Fruit fly (Drosophila melanogaster) whole organism, embryonic: ENCODE measurements around the gene CG6912.

ENCODE experiments used
- BtbVII ChIP-seq: fragments of 200-800 bp; sonication (Bioruptor generic); optimal IDR thresholded peaks from 3 replicates; lab custom pipeline; 2017; ENCODE audit warnings: missing biosample characterization, mild to moderate bottlenecking, missing genetic modification characterization
- CG11456 ChIP-seq: fragments of 200-800 bp; sonication (Bioruptor generic); IDR thresholded peaks from 3 replicates; pipeline ENCODE4 v1.3.6; 2022; ENCODE audit warnings: missing biosample characterization, missing genetic modification characterization
- CG12659 ChIP-seq: fragments of 200-800 bp; sonication (Bioruptor generic); optimal IDR thresholded peaks from 3 replicates; lab custom pipeline; 2017; ENCODE audit warnings: mild to moderate bottlenecking, missing biosample characterization, missing genetic modification reagents, missing genetic modification characterization
- CG12769 ChIP-seq: fragments of 200-800 bp; sonication (Bioruptor generic); optimal IDR thresholded peaks from 2 replicates; lab custom pipeline; 2019; ENCODE audit warnings: missing biosample characterization, mild to moderate bottlenecking, missing genetic modification characterization, moderate library complexity
- CG13296 ChIP-seq: fragments of 200-800 bp; sonication (Bioruptor generic); optimal IDR thresholded peaks from 3 replicates; lab custom pipeline; 2018; ENCODE audit warnings: missing biosample characterization, mild to moderate bottlenecking, missing genetic modification characterization
- CG15011 ChIP-seq: fragments of 200-800 bp; sonication (Bioruptor generic); optimal IDR thresholded peaks from 3 replicates; lab custom pipeline; 2018; ENCODE audit warnings: missing biosample characterization, mild to moderate bottlenecking, missing genetic modification characterization
- CG16813 ChIP-seq: fragments of 200-800 bp; sonication (Bioruptor generic); IDR thresholded peaks from 3 replicates; pipeline ENCODE4 v1.3.6; 2022; ENCODE audit warnings: missing biosample characterization, missing genetic modification characterization; ENCODE audit not compliant: partially characterized antibody
- CG1792 ChIP-seq: fragments of 200-800 bp; sonication (Bioruptor generic); optimal IDR thresholded peaks from 2 replicates; lab custom pipeline; 2016; ENCODE audit warnings: missing biosample characterization, missing genetic modification characterization
- CG2678 ChIP-seq: fragments of 200-800 bp; sonication (Bioruptor generic); optimal IDR thresholded peaks from 3 replicates; lab custom pipeline; 2019; ENCODE audit warnings: missing biosample characterization, mild to moderate bottlenecking, missing genetic modification characterization, moderate library complexity
- CG30431 ChIP-seq: fragments of 200-800 bp; sonication (Bioruptor generic); optimal IDR thresholded peaks from 2 replicates; lab custom pipeline; 2017; ENCODE audit warnings: missing biosample characterization, missing genetic modification characterization
- CG32532 ChIP-seq: fragments of 200-800 bp; sonication (Bioruptor generic); IDR thresholded peaks from 2 replicates; pipeline ENCODE4 v1.3.6; 2022; ENCODE audit warnings: missing biosample characterization, missing genetic modification characterization
- CG33557 ChIP-seq: fragments of 200-800 bp; sonication (Bioruptor generic); optimal IDR thresholded peaks from 2 replicates; lab custom pipeline; 2019; ENCODE audit warnings: missing biosample characterization, mild to moderate bottlenecking, missing genetic modification characterization, moderate library complexity
- CG34376 ChIP-seq: fragments of 200-800 bp; sonication (Bioruptor generic); optimal IDR thresholded peaks from 2 replicates; lab custom pipeline; 2018; ENCODE audit warnings: missing biosample characterization, mild to moderate bottlenecking, missing genetic modification characterization
- CG5180 ChIP-seq: fragments of 200-800 bp; sonication (Bioruptor generic); optimal IDR thresholded peaks from 3 replicates; lab custom pipeline; 2017; ENCODE audit warnings: missing biosample characterization, missing genetic modification characterization, mild to moderate bottlenecking, moderate library complexity, missing genetic modification reagents
- CG7372 ChIP-seq: fragments of 200-800 bp; sonication (Bioruptor generic); IDR thresholded peaks from 2 replicates; pipeline ENCODE4 v1.3.6; 2022; ENCODE audit warnings: missing biosample characterization, missing genetic modification characterization
- CG7556 ChIP-seq: fragments of 200-800 bp; sonication (Bioruptor generic); optimal IDR thresholded peaks from 2 replicates; lab custom pipeline; 2017; ENCODE audit warnings: missing biosample characterization, mild to moderate bottlenecking, missing genetic modification characterization
- CG8290 ChIP-seq, 3 experiments: fragments of 200-800 bp; sonication (Bioruptor generic); optimal IDR thresholded peaks; 2 replicates each; lab custom pipeline; 2016 to 2019; ENCODE audit warnings: missing biosample characterization in 3 of 3, missing genetic modification characterization in 3 of 3, mild to moderate bottlenecking in 2 of 3, moderate library complexity in 1 of 3
- CG8924 ChIP-seq: fragments of 200-800 bp; optimal IDR thresholded peaks from 3 replicates; lab custom pipeline; 2019; ENCODE audit warnings: missing biosample characterization, mild to moderate bottlenecking, missing genetic modification characterization, moderate library complexity
- Camta ChIP-seq: fragments of 200-800 bp; sonication (Bioruptor generic); optimal IDR thresholded peaks from 2 replicates; lab custom pipeline; 2016; ENCODE audit warnings: missing biosample characterization, missing genetic modification characterization
- Eip74EF ChIP-seq, 2 experiments: fragments of 200-800 bp in 1 of 2; fragments of >200 bp in 1 of 2; sonication (Bioruptor generic) in 1 of 2; optimal IDR thresholded peaks; 2 replicates each; lab custom pipeline; 2017 to 2019; ENCODE audit warnings: missing biosample characterization in 2 of 2, missing genetic modification characterization in 2 of 2, mild to moderate bottlenecking in 1 of 2, moderate library complexity in 1 of 2
- HLHmδ ChIP-seq: fragments of 200-800 bp; sonication (Bioruptor generic); optimal IDR thresholded peaks from 2 replicates; lab custom pipeline; 2018; ENCODE audit warnings: missing biosample characterization, mild to moderate bottlenecking, missing genetic modification characterization, moderate library complexity
- Pdp1 ChIP-seq, 2 experiments: fragments of 200-800 bp; sonication (Bioruptor generic); optimal IDR thresholded peaks; 3 replicates each; lab custom pipeline; 2016; ENCODE audit warnings: missing biosample characterization in 2 of 2, missing genetic modification characterization in 2 of 2, mild to moderate bottlenecking in 1 of 2, moderate library complexity in 1 of 2
- Rx ChIP-seq: fragments of 200-800 bp; sonication (Bioruptor generic); IDR thresholded peaks from 2 replicates; pipeline ENCODE4 v1.3.6; 2022; ENCODE audit warnings: missing biosample characterization, missing genetic modification characterization
- Sry-β ChIP-seq: fragments of 200-800 bp; sonication (Bioruptor generic); optimal IDR thresholded peaks from 2 replicates; lab custom pipeline; 2018; ENCODE audit warnings: missing biosample characterization, mild to moderate bottlenecking, missing genetic modification characterization, moderate library complexity
- Stat92E ChIP-seq, 3 experiments: fragments of >200 bp in 2 of 3; fragments of 200-800 bp in 1 of 3; sonication (Bioruptor generic) in 1 of 3; optimal IDR thresholded peaks; 2 replicates each; lab custom pipeline; 2017 to 2019; ENCODE audit warnings: missing biosample characterization in 3 of 3, missing genetic modification characterization in 3 of 3, mild to moderate bottlenecking in 1 of 3, moderate library complexity in 1 of 3
- Tbp ChIP-seq: fragments of >200 bp; optimal IDR thresholded peaks from 2 replicates; lab custom pipeline; 2018; ENCODE audit warnings: missing biosample characterization, missing genetic modification characterization
- Trl ChIP-seq, 3 experiments: fragments of >200 bp in 2 of 3; fragments of 200-800 bp in 1 of 3; sonication (Bioruptor generic) in 1 of 3; optimal IDR thresholded peaks; 2 replicates in 1 of 3; 3 replicates in 2 of 3; lab custom pipeline; 2016 to 2017; ENCODE audit warnings: missing biosample characterization in 1 of 3, missing genetic modification characterization in 1 of 3
- Usf ChIP-seq: fragments of 200-800 bp; sonication (Bioruptor generic); optimal IDR thresholded peaks from 2 replicates; lab custom pipeline; 2017; ENCODE audit warnings: missing genotype, missing biosample characterization, missing genetic modification characterization
- abd-A ChIP-seq: fragments of 200-800 bp; sonication (Bioruptor generic); optimal IDR thresholded peaks from 3 replicates; lab custom pipeline; 2019; ENCODE audit warnings: missing biosample characterization, mild to moderate bottlenecking, missing genetic modification characterization, moderate library complexity
- ara ChIP-seq: fragments of 200-800 bp; sonication (Bioruptor generic); IDR thresholded peaks from 2 replicates; pipeline ENCODE4 v1.3.6; 2022; ENCODE audit warnings: missing biosample characterization, missing genetic modification characterization
- bab2 ChIP-seq: fragments of 200-800 bp; sonication (Bioruptor generic); optimal IDR thresholded peaks from 2 replicates; lab custom pipeline; 2016; ENCODE audit warnings: missing biosample characterization, missing genetic modification characterization
- chif ChIP-seq, 2 experiments: fragments of 200-800 bp; sonication (Bioruptor generic); optimal IDR thresholded peaks; 3 replicates each; lab custom pipeline; 2016; ENCODE audit warnings: missing biosample characterization in 2 of 2, missing genetic modification characterization in 2 of 2
- dati ChIP-seq: fragments of 200-800 bp; sonication (Bioruptor generic); IDR thresholded peaks from 2 replicates; pipeline ENCODE4 v1.3.6; 2022; ENCODE audit warnings: missing biosample characterization, missing genetic modification characterization
- dpn ChIP-seq, 2 experiments: fragments of 200-800 bp; sonication (Bioruptor generic); optimal IDR thresholded peaks; 3 replicates each; lab custom pipeline; 2016; ENCODE audit warnings: missing biosample characterization in 2 of 2, missing genetic modification characterization in 2 of 2
- dysf ChIP-seq: fragments of 200-800 bp; sonication (Bioruptor generic); IDR thresholded peaks from 3 replicates; pipeline ENCODE4 v1.3.6; 2022; ENCODE audit warnings: missing biosample characterization, missing genetic modification characterization
- ewg ChIP-seq: fragments of 200-800 bp; sonication (Bioruptor generic); optimal IDR thresholded peaks from 3 replicates; lab custom pipeline; 2017; ENCODE audit warnings: mild to moderate bottlenecking, missing biosample characterization, missing genetic modification reagents, missing genetic modification characterization
- exex ChIP-seq: fragments of 200-800 bp; sonication (Bioruptor generic); optimal IDR thresholded peaks from 4 replicates; lab custom pipeline; 2018; ENCODE audit warnings: missing biosample characterization, mild to moderate bottlenecking, missing genetic modification characterization, moderate library complexity
- insv ChIP-seq, 2 experiments: fragments of 200-800 bp; sonication (Bioruptor generic); optimal IDR thresholded peaks; 3 replicates each; lab custom pipeline; 2016 to 2018; ENCODE audit warnings: missing biosample characterization in 2 of 2, missing genetic modification characterization in 2 of 2
- inv ChIP-seq: fragments of 200-800 bp; sonication (Bioruptor generic); IDR thresholded peaks from 2 replicates; pipeline ENCODE4 v1.3.6; 2022; ENCODE audit warnings: missing biosample characterization, missing genetic modification characterization; ENCODE audit not compliant: partially characterized antibody
- mam ChIP-seq: fragments of 200-800 bp; sonication (Bioruptor generic); optimal IDR thresholded peaks from 3 replicates; lab custom pipeline; 2016; ENCODE audit warnings: missing biosample characterization, missing genetic modification characterization
- nerfin-1 ChIP-seq: fragments of 200-800 bp; sonication (Bioruptor generic); optimal IDR thresholded peaks from 3 replicates; lab custom pipeline; 2019; ENCODE audit warnings: missing biosample characterization, mild to moderate bottlenecking, missing genetic modification characterization, moderate library complexity
- nmo ChIP-seq: fragments of 200-800 bp; sonication (Bioruptor generic); optimal IDR thresholded peaks from 2 replicates; lab custom pipeline; 2018; ENCODE audit warnings: missing biosample characterization, mild to moderate bottlenecking, missing genetic modification characterization, moderate library complexity
- sd ChIP-seq: fragments of 200-800 bp; sonication (Bioruptor generic); optimal IDR thresholded peaks from 3 replicates; lab custom pipeline; 2018; ENCODE audit warnings: missing biosample characterization, mild to moderate bottlenecking, missing genetic modification characterization, moderate library complexity
- sima ChIP-seq: fragments of 200-800 bp; sonication (Bioruptor generic); optimal IDR thresholded peaks from 2 replicates; lab custom pipeline; 2016; ENCODE audit warnings: missing biosample characterization, missing genetic modification characterization
- stc ChIP-seq: fragments of 200-800 bp; sonication (Bioruptor generic); IDR thresholded peaks from 2 replicates; pipeline ENCODE4 v1.3.6; 2022; ENCODE audit warnings: missing biosample characterization, missing genetic modification characterization
- tll ChIP-seq, 2 experiments: fragments of 200-800 bp in 1 of 2; fragments of >200 bp in 1 of 2; sonication (Bioruptor generic) in 1 of 2; optimal IDR thresholded peaks; 2 replicates each; lab custom pipeline; 2017 to 2019; ENCODE audit warnings: missing biosample characterization in 2 of 2, missing genetic modification characterization in 2 of 2, mild to moderate bottlenecking in 1 of 2, moderate library complexity in 1 of 2
- vvl ChIP-seq: fragments of 200-800 bp; sonication (Bioruptor generic); IDR thresholded peaks from 2 replicates; pipeline ENCODE4 v1.3.6; 2022; ENCODE audit warnings: missing biosample characterization, missing genetic modification characterization

The CG6912 gene

DNA sequence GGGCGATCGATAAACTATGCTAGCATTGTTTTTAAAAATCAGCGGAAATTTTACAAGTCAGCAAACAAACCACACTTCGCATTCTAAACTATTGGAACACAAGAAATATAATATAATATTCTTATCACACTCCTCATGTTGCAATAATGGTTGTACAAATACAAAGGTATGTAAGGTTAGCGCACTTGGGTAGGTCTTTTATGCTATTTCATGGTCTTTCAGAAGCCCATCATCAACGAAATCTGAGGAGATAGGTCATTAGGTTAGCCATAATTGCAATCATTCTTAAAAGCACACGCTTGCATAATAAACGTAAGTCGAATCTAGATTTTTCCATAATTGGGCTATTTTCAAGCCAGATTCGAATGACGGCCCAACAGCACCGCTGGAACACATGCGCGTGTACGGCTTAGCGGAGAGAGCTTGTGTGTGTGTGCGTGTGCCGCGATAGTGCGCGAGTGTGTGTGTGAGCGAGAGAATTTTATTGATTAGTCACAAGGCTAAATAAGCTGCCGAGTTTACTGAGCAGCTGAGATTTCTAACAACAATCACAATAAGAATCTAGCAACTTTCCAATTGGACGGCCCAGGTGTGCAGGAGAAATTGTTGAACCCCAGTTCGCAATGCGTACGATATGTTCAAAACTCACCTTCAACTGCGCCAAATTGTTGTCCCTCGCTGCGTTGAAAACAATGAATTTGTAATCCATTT is 42.4 kb downstream of the CG6912 start (continued):
- TF ChIP-seq CG13296 (no peak), ara (GFP tag; lab: Robert Waterston, UW) (no peak), abd-A (no peak), Eip74EF (GFP tag; optimal IDR thresholded peaks at IDR 0.05; lab: Kevin White, UChicago) (no peak), CG33557 (GFP tag; lab: Kevin White, UChicago) (peak; percentile 15), dysf (no peak), CG2678 (peak; percentile 50), sima (no peak), CG11456 (GFP tag; lab: Robert Waterston, UW) (no peak), Rx (GFP tag; lab: Robert Waterston, UW) (no peak), inv (GFP tag; lab: Robert Waterston, UW) (no peak), CG16813 (GFP tag; lab: Robert Waterston, UW) (no peak), tll (GFP tag; optimal IDR thresholded peaks at IDR 0.05; lab: Kevin White, UChicago) (peak in 1 of 2 experiments; percentile 50), Stat92E (GFP tag; optimal IDR thresholded peaks at IDR 0.05; lab: Kevin White, UChicago) (no peak), nmo (peak; percentile 38), CG1792 (GFP tag; lab: Kevin White, UChicago) (no peak), stc (GFP tag; lab: Robert Waterston, UW) (no peak), insv (GFP tag; optimal IDR thresholded peaks at IDR 0.05; lab: Kevin White, UChicago) (peak; percentile 59 to 91), CG8924 (tag; lab: Kevin White, UChicago) (peak; percentile 6), CG32532 (GFP tag; lab: Robert Waterston, UW) (no peak), mam (GFP tag; lab: Kevin White, UChicago) (peak; percentile 4), CG12659 (GFP tag; lab: Kevin White, UChicago) (peak; percentile 27), CG34376 (GFP tag; lab: Kevin White, UChicago) (peak; percentile 50), dati (GFP tag; lab: Robert Waterston, UW) (no peak), exex (tag; lab: Kevin White, UChicago) (peak; percentile 30), CG7556 (GFP tag; lab: Kevin White, UChicago) (peak; percentile 51), Usf (no peak), CG15011 (peak; percentile 7), CG7372 (GFP tag; lab: Robert Waterston, UW) (no peak), vvl (GFP tag; lab: Robert Waterston, UW) (no peak), CG8290 (GFP tag; optimal IDR thresholded peaks at IDR 0.05; lab: Kevin White, UChicago) (no peak), CG8290 (tag; optimal IDR thresholded peaks at IDR 0.05; lab: Kevin White, UChicago) (peak in 1 of 2 experiments; percentile 21), nerfin-1 (tag; lab: Kevin White, UChicago) (no peak), ewg (GFP tag; lab: Kevin White, UChicago) (peak; percentile 89), Sry-β (GFP tag; lab: Kevin White, UChicago) (peak; percentile 97), bab2 (GFP tag; lab: Kevin White, UChicago) (no peak), Pdp1 (GFP tag; optimal IDR thresholded peaks at IDR 0.05; lab: Kevin White, UChicago) (peak in 1 of 2 experiments; percentile 39), HLHmδ (GFP tag; lab: Kevin White, UChicago) (no peak), Trl (optimal IDR thresholded peaks at IDR 0.05; lab: Kevin White, UChicago) (peak in 1 of 2 experiments; percentile 30), Trl (GFP tag; optimal IDR thresholded peaks at IDR 0.05; lab: Kevin White, UChicago) (no peak), BtbVII (GFP tag; lab: Kevin White, UChicago) (peak; percentile 0), CG5180 (GFP tag; lab: Kevin White, UChicago) (peak; percentile 65), CG12769 (tag; lab: Kevin White, UChicago) (peak; percentile 1), CG30431 (GFP tag; lab: Kevin White, UChicago) (no peak), chif (GFP tag; optimal IDR thresholded peaks at IDR 0.05; lab: Kevin White, UChicago) (no peak), sd (tag; lab: Kevin White, UChicago) (peak; percentile 45), dpn (GFP tag; optimal IDR thresholded peaks at IDR 0.05; lab: Kevin White, UChicago) (no peak), Camta (GFP tag; lab: Kevin White, UChicago) (no peak), Tbp (peak; percentile 84)
